Worm (Caenorhabditis elegans) whole organism, L3 larva: ENCODE data around the gene F55C12.6.

ENCODE experiments used
- ama-1 ChIP-seq: fragments of 150-350 bp; optimal IDR thresholded peaks from 2 replicates; lab custom pipeline; 2018
- ceh-16 ChIP-seq: sonication (generic microtip); optimal IDR thresholded peaks from 2 replicates; lab custom pipeline; 2017; ENCODE audit warnings: missing biosample characterization, missing genetic modification characterization
- ceh-82 ChIP-seq: fragments of 150-350 bp; optimal IDR thresholded peaks from 2 replicates; lab custom pipeline; 2014; ENCODE audit warnings: missing biosample characterization, missing genetic modification characterization
- elt-3 ChIP-seq, 3 experiments: fragments of 150-350 bp in 1 of 3; sonication (generic microtip) in 2 of 3; optimal IDR thresholded peaks; 2 replicates in 2 of 3; 4 replicates in 1 of 3; lab custom pipeline; 2014 to 2017; ENCODE audit warnings: missing biosample characterization in 3 of 3, missing genetic modification characterization in 3 of 3
- fkh-10 ChIP-seq: sonication (generic microtip); optimal IDR thresholded peaks from 2 replicates; lab custom pipeline; 2017; ENCODE audit warnings: missing biosample characterization, missing genetic modification reagents, missing genetic modification characterization
- jun-1 ChIP-seq: fragments of 150-350 bp; optimal IDR thresholded peaks from 2 replicates; lab custom pipeline; 2014; ENCODE audit warnings: missing biosample characterization, missing genetic modification reagents, missing genetic modification characterization
- lin-39 ChIP-seq: fragments of 150-350 bp; optimal IDR thresholded peaks from 2 replicates; lab custom pipeline; 2018; ENCODE audit warnings: missing biosample characterization, missing genetic modification reagents, missing genetic modification characterization
- nhr-11 ChIP-seq: fragments of 150-350 bp; optimal IDR thresholded peaks from 2 replicates; lab custom pipeline; 2014; ENCODE audit warnings: missing biosample characterization, missing genetic modification characterization
- nhr-76 ChIP-seq: fragments of 150-350 bp; sonication (generic microtip); optimal IDR thresholded peaks from 5 replicates; lab custom pipeline; 2014; ENCODE audit warnings: missing biosample characterization, missing genetic modification characterization
- sea-2 ChIP-seq: fragments of 150-350 bp; sonication (generic microtip); optimal IDR thresholded peaks from 4 replicates; lab custom pipeline; 2014; ENCODE audit warnings: missing biosample characterization, missing genetic modification reagents, missing genetic modification characterization
- skn-1 ChIP-seq: fragments of 150-350 bp; optimal IDR thresholded peaks from 2 replicates; lab custom pipeline; 2014; ENCODE audit warnings: missing biosample characterization, missing genetic modification characterization
- snpc-4 ChIP-seq: fragments of 150-350 bp; optimal IDR thresholded peaks from 2 replicates; lab custom pipeline; 2014; ENCODE audit warnings: missing biosample characterization, missing genetic modification characterization
- unc-62 ChIP-seq: fragments of 150-350 bp; sonication (generic microtip); optimal IDR thresholded peaks from 4 replicates; lab custom pipeline; 2014; ENCODE audit warnings: missing biosample characterization, missing genetic modification reagents, missing genetic modification characterization

DNA sequence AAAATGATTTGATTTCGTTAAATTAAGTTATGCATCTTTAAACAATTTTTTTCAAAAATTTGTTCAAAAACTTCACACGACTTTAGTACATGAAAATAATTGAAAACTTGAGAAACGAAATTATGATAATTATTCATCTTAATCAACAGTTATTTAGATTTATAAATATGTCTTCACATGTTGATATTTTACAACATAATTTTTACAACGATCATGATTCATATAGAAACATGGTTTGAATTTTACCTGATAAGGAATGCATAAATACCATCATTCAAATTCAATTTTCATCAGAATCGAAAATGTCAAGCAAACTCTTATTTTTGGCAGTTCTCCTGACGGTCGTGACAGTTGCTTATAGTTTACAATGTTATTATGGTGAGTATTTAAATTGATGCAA, 12.1 kb downstream of the F55C12.6 start, which contains the start of gene tag-234:
- TF ChIP-seq jun-1 (tag; lab: Kevin White, UChicago) (no peak), fkh-10 (GFP tag; lab: Kevin White, UChicago) (no peak), lin-39 (tag; lab: Kevin White, UChicago) (no peak), elt-3 (tag; optimal IDR thresholded peaks at IDR 0.05; lab: Kevin White, UChicago) (no peak), snpc-4 (tag; lab: Kevin White, UChicago) (no peak), ceh-82 (tag; lab: Kevin White, UChicago) (no peak), ama-1 (no peak), sea-2 (no peak), skn-1 (no peak), ceh-16 (tag; lab: Kevin White, UChicago) (no peak), nhr-76 (tag; lab: Kevin White, UChicago) (no peak), nhr-11 (tag; lab: Kevin White, UChicago) (no peak), unc-62 (GFP tag; lab: Kevin White, UChicago) (no peak)
